Worm (Caenorhabditis elegans) whole organism, early embryonic: ENCODE data around the gene srg-61.

Source experiments
- B0310.2 ChIP-seq: sonication (generic microtip); optimal IDR thresholded peaks from 2 replicates; lab custom pipeline; 2016; ENCODE audit warnings: mild to moderate bottlenecking, missing genetic modification characterization, missing compliant biosample characterization
- F13C5.2 ChIP-seq: sonication (generic microtip); optimal IDR thresholded peaks from 2 replicates; lab custom pipeline; 2017; ENCODE audit warnings: mild to moderate bottlenecking, missing genetic modification characterization, inconsistent platforms, missing compliant biosample characterization
- aly-1 ChIP-seq: sonication (generic microtip); optimal IDR thresholded peaks from 2 replicates; lab custom pipeline; 2016; ENCODE audit warnings: missing genetic modification characterization, missing compliant biosample characterization
- ama-1 ChIP-seq: fragments of 150-350 bp; optimal IDR thresholded peaks from 2 replicates; lab custom pipeline; 2014
- ceh-13 ChIP-seq: fragments of 200-800 bp; sonication (Bioruptor generic); optimal IDR thresholded peaks from 2 replicates; lab custom pipeline; 2018; ENCODE audit warnings: mild to moderate bottlenecking, missing genetic modification characterization, missing compliant biosample characterization
- ceh-36 ChIP-seq: sonication (generic microtip); optimal IDR thresholded peaks from 2 replicates; lab custom pipeline; 2016; ENCODE audit warnings: missing genetic modification characterization, inconsistent platforms, missing compliant biosample characterization
- ets-7 ChIP-seq: sonication (generic microtip); optimal IDR thresholded peaks from 2 replicates; lab custom pipeline; 2016; ENCODE audit warnings: missing genotype, missing genetic modification characterization, missing compliant biosample characterization
- flt-1 ChIP-seq: fragments of 200-800 bp; sonication (Bioruptor generic); IDR thresholded peaks from 2 replicates; pipeline ENCODE4 v1.3.6; 2022; ENCODE audit warnings: missing genetic modification characterization, missing compliant biosample characterization
- hmbx-1 ChIP-seq: sonication (generic microtip); optimal IDR thresholded peaks from 2 replicates; lab custom pipeline; 2016; ENCODE audit warnings: mild to moderate bottlenecking, missing genetic modification characterization, missing compliant biosample characterization
- hmg-4 ChIP-seq: fragments of 200-800 bp; sonication (Bioruptor generic); optimal IDR thresholded peaks from 2 replicates; lab custom pipeline; 2018; ENCODE audit warnings: mild to moderate bottlenecking, missing genetic modification characterization, missing compliant biosample characterization
- hnd-1 ChIP-seq: sonication (generic microtip); optimal IDR thresholded peaks from 2 replicates; lab custom pipeline; 2016; ENCODE audit warnings: missing genetic modification characterization, missing compliant biosample characterization
- pes-1 ChIP-seq: fragments of 200-800 bp; sonication (Bioruptor generic); IDR thresholded peaks from 2 replicates; pipeline ENCODE4 v1.3.6; 2022; ENCODE audit warnings: missing genetic modification reagents, missing genetic modification characterization, missing compliant biosample characterization
- scrt-1 ChIP-seq: fragments of 200-800 bp; sonication (Bioruptor generic); IDR thresholded peaks from 2 replicates; pipeline ENCODE4 v1.3.6; 2022; ENCODE audit warnings: missing genetic modification characterization, missing compliant biosample characterization
- sea-1 ChIP-seq: fragments of 200-800 bp; sonication (Bioruptor generic); conservative IDR thresholded peaks from 2 replicates; pipeline ENCODE4 v1.3.6; 2022; ENCODE audit warnings: missing genetic modification characterization, missing compliant biosample characterization
- tbx-11 ChIP-seq: fragments of 200-800 bp; sonication (Bioruptor generic); IDR thresholded peaks from 2 replicates; pipeline ENCODE4 v1.3.6; 2022; ENCODE audit warnings: missing genetic modification characterization, missing compliant biosample characterization
- tbx-37 ChIP-seq: fragments of 200-800 bp; sonication (Bioruptor generic); conservative IDR thresholded peaks from 2 replicates; pipeline ENCODE4 v1.3.6; 2022; ENCODE audit warnings: missing genetic modification reagents, missing genetic modification characterization, missing compliant biosample characterization
- tra-4 ChIP-seq: sonication (generic microtip); optimal IDR thresholded peaks from 2 replicates; lab custom pipeline; 2017; ENCODE audit warnings: missing genetic modification characterization, missing compliant biosample characterization

Gene srg-61

DNA sequence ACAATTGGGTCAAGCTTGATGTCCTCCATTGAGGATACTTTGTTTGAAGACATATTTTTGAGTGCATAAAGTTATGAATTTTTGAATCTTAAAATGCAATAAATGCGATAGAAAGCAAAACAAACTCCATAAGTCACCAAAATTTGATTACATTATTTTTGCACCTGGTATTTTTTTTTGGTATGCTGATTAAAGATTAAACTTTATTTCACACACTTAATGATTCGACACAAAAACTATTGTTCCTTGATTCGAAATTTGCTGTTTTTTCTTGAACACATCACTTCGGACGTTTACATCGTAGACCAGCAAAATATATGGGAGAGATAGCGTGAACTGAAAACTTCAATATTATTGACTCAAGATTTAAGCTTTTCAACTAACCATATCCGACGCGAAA is at the start of gene srg-61:
srg-61 (minus strand) TSS at position 101 of the 400 bp plus-strand sequence.
- TF ChIP-seq ceh-36, result no peak
- no peak for TF ChIP-seq pes-1 (GFP tag; lab: Robert Waterston, UW)
- no peak for TF ChIP-seq aly-1 (tag; lab: Kevin White, UChicago)

DNA sequence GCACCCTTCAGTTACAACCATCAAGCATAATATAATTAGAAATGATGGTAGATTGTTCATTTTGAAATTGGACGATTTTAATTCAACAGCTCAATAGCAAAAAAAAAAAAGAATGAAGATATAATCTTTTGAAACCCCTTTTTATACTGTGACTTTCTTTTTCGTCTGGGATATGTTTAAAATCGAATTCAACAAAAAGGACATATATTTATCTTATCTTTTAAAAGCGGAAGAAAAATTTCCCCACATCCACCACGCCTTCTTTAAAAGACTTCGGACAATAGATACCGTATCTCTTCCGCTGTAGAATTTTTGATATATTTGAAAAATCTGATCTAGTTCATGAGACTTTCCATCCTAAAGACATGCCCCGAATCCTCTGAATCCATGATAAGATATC is 40.7 kb upstream of the srg-61 start, which contains the start of gene R05D8.11:
R05D8.11 (minus strand) TSS at position 101 of the 400 bp plus-strand sequence.
- TF ChIP-seq ets-7 (tag; lab: Kevin White, UChicago) (no peak), scrt-1 (GFP tag; lab: Robert Waterston, UW) (no peak), ceh-13 (GFP tag; lab: Kevin White, UChicago) (no peak), tbx-37 (no peak), hnd-1 (tag; lab: Kevin White, UChicago) (no peak), hmg-4 (no peak), flt-1 (GFP tag; lab: Robert Waterston, UW) (no peak), tra-4 (no peak), sea-1 (GFP tag; lab: Robert Waterston, UW) (no peak), ama-1 (lab: Kevin White, UChicago) (no peak), tbx-11 (GFP tag; lab: Robert Waterston, UW) (no peak)

ce11 chrV:2774042-2774441 is 33.9 kb upstream of the srg-61 start, which contains the start of gene srj-18:
Gene srj-18 (plus strand): TSS chrV:2774342.
- TF ChIP-seq tbx-37 (no peak), sea-1 (GFP tag; lab: Robert Waterston, UW) (no peak), ets-7 (tag; lab: Kevin White, UChicago) (no peak), hmg-4 (no peak), ama-1 (lab: Kevin White, UChicago) (no peak), B0310.2 (tag; lab: Kevin White, UChicago) (no peak), hnd-1 (tag; lab: Kevin White, UChicago) (no peak), pes-1 (GFP tag; lab: Robert Waterston, UW) (no peak), tbx-11 (GFP tag; lab: Robert Waterston, UW) (no peak), hmbx-1 (tag; lab: Kevin White, UChicago) (no peak), ceh-13 (GFP tag; lab: Kevin White, UChicago) (no peak), scrt-1 (GFP tag; lab: Robert Waterston, UW) (no peak), tra-4 (no peak), F13C5.2 (tag; lab: Kevin White, UChicago) (no peak), flt-1 (GFP tag; lab: Robert Waterston, UW) (no peak), aly-1 (tag; lab: Kevin White, UChicago) (no peak), ceh-36 (no peak)

- TF ChIP-seq pes-1 (GFP tag; lab: Robert Waterston, UW) (no peak), scrt-1 (GFP tag; lab: Robert Waterston, UW) (no peak), B0310.2 (tag; lab: Kevin White, UChicago) (no peak), tra-4 (no peak)
These were observed 31.4 kb upstream of the srg-61 start, which contains the start of gene srh-56 for ce11 chrV:2771560-2771959. Gene srh-56 (plus strand): TSS chrV:2771860.

- TF ChIP-seq ets-7 (tag; lab: Kevin White, UChicago), result no peak
- no peak for TF ChIP-seq flt-1 (GFP tag; lab: Robert Waterston, UW)
- TF ChIP-seq B0310.2 (tag; lab: Kevin White, UChicago), result no peak
- no peak for TF ChIP-seq ceh-36
- TF ChIP-seq tbx-37, result no peak
- no peak for TF ChIP-seq ceh-13 (GFP tag; lab: Kevin White, UChicago)
- no peak for TF ChIP-seq scrt-1 (GFP tag; lab: Robert Waterston, UW)
- no peak for TF ChIP-seq hmg-4
- no peak for TF ChIP-seq aly-1 (tag; lab: Kevin White, UChicago)
- no peak for TF ChIP-seq hmbx-1 (tag; lab: Kevin White, UChicago)
- TF ChIP-seq ama-1 (lab: Kevin White, UChicago), result no peak
- TF ChIP-seq tbx-11 (GFP tag; lab: Robert Waterston, UW), result no peak
- TF ChIP-seq tra-4, result no peak
- TF ChIP-seq pes-1 (GFP tag; lab: Robert Waterston, UW), result no peak
- TF ChIP-seq F13C5.2 (tag; lab: Kevin White, UChicago), result no peak
These were observed 29.6 kb upstream of the srg-61 start, which contains the start of gene dhs-15 for ce11 chrV:2769754-2770153. Gene dhs-15 (minus strand): TSS chrV:2769854.

DNA sequence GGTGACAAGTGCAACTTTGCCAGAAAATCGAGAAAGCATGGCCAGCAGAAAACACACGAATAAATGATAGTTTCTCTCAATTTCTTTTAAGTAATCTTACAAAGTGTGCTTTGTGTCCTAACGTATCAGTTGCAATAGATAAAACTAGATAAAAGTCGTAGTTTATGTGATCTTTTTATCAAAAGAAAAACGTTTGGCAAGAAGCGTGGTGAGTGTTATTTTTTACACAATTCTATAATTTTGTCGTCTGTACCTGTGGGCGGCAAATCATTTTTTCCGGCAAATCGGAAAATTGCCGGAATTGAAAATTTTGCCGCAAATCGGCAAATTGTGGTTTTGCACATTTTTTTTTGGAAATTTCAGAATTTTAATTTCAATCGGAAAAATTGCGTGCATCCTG is 27.3 kb upstream of the srg-61 start, which contains the start of gene R05D8.9:
R05D8.9 (minus strand) TSS at position 101 of the 400 bp plus-strand sequence.
- TF ChIP-seq ama-1 (lab: Kevin White, UChicago), result no peak
- no peak for TF ChIP-seq flt-1 (GFP tag; lab: Robert Waterston, UW)
- TF ChIP-seq pes-1 (GFP tag; lab: Robert Waterston, UW), result no peak
- no peak for TF ChIP-seq sea-1 (GFP tag; lab: Robert Waterston, UW)
- TF ChIP-seq ceh-13 (GFP tag; lab: Kevin White, UChicago), result no peak
- no peak for TF ChIP-seq tra-4
- no peak for TF ChIP-seq scrt-1 (GFP tag; lab: Robert Waterston, UW)
- TF ChIP-seq F13C5.2 (tag; lab: Kevin White, UChicago), result no peak
- TF ChIP-seq tbx-37, result no peak
- no peak for TF ChIP-seq ceh-36
- no peak for TF ChIP-seq tbx-11 (GFP tag; lab: Robert Waterston, UW)
- no peak for TF ChIP-seq B0310.2 (tag; lab: Kevin White, UChicago)
- no peak for TF ChIP-seq hnd-1 (tag; lab: Kevin White, UChicago)

ce11 chrV:2765052-2765451 is 24.9 kb upstream of the srg-61 start, which contains the start of gene dhs-14:
Gene dhs-14 (minus strand): TSS chrV:2765200.
- no peak for TF ChIP-seq tbx-37
- no peak for TF ChIP-seq aly-1 (tag; lab: Kevin White, UChicago)
- TF ChIP-seq hnd-1 (tag; lab: Kevin White, UChicago), result no peak
- no peak for TF ChIP-seq ets-7 (tag; lab: Kevin White, UChicago)
- no peak for TF ChIP-seq pes-1 (GFP tag; lab: Robert Waterston, UW)
- no peak for TF ChIP-seq B0310.2 (tag; lab: Kevin White, UChicago)

- TF ChIP-seq tbx-11 (GFP tag; lab: Robert Waterston, UW) (no peak), ama-1 (lab: Kevin White, UChicago) (no peak), F13C5.2 (tag; lab: Kevin White, UChicago) (no peak), ets-7 (tag; lab: Kevin White, UChicago) (no peak), sea-1 (GFP tag; lab: Robert Waterston, UW) (no peak)
These were observed 23.0 kb upstream of the srg-61 start, which contains the start of gene R05D8.7 for ce11 chrV:2763105-2763504. Gene R05D8.7 (minus strand): TSS chrV:2763208.
